Fruit fly (Drosophila melanogaster) whole organism, embryonic: Measurements from ENCODE around the gene MsrA.
A peak's percentile ranks its signal among the peaks of the same experiment; 100 is the strongest.

Source experiments
- Ada2b ChIP-seq: fragments of 200-800 bp; sonication (Bioruptor generic); IDR thresholded peaks from 2 replicates; pipeline ENCODE4 v1.3.6; 2022; ENCODE audit warnings: missing biosample characterization, missing genetic modification characterization
- Aef1 ChIP-seq: fragments of 200-800 bp; sonication (Bioruptor generic); IDR thresholded peaks from 3 replicates; pipeline ENCODE4 v1.3.6; 2022; ENCODE audit warnings: missing biosample characterization, missing genetic modification characterization
- C15 ChIP-seq: fragments of 200-800 bp; sonication (Bioruptor generic); IDR thresholded peaks from 3 replicates; pipeline ENCODE4 v1.3.6; 2022; ENCODE audit warnings: missing biosample characterization, missing genetic modification characterization
- CG12942 ChIP-seq: fragments of 200-800 bp; sonication (Bioruptor generic); optimal IDR thresholded peaks from 3 replicates; lab custom pipeline; 2016; ENCODE audit warnings: missing biosample characterization, missing genetic modification characterization
- CG14014 ChIP-seq: fragments of 200-800 bp; sonication (Bioruptor generic); IDR thresholded peaks from 2 replicates; pipeline ENCODE4 v1.3.6; 2022; ENCODE audit warnings: missing biosample characterization, missing genetic modification characterization
- CG15269 ChIP-seq: fragments of 200-800 bp; sonication (Bioruptor generic); optimal IDR thresholded peaks from 2 replicates; lab custom pipeline; 2018; ENCODE audit warnings: missing biosample characterization, mild to moderate bottlenecking, missing genetic modification characterization, moderate library complexity
- CG15696 ChIP-seq: fragments of 200-800 bp; sonication (Bioruptor generic); optimal IDR thresholded peaks from 2 replicates; lab custom pipeline; 2019; ENCODE audit warnings: missing biosample characterization, mild to moderate bottlenecking, missing genetic modification characterization, moderate library complexity
- CG18011 ChIP-seq: fragments of 200-800 bp; sonication (Bioruptor generic); optimal IDR thresholded peaks from 2 replicates; lab custom pipeline; 2017; ENCODE audit warnings: missing biosample characterization, missing genetic modification characterization, mild to moderate bottlenecking, moderate library complexity, missing genotype
- CG18619 ChIP-seq: fragments of 200-800 bp; sonication (Bioruptor generic); optimal IDR thresholded peaks from 3 replicates; lab custom pipeline; 2017; ENCODE audit warnings: missing biosample characterization, mild to moderate bottlenecking, missing genetic modification characterization
- CG2199 ChIP-seq: fragments of 200-800 bp; sonication (Bioruptor generic); IDR thresholded peaks from 3 replicates; pipeline ENCODE4 v1.3.6; 2022; ENCODE audit warnings: missing biosample characterization, missing genetic modification characterization
- CG2678 ChIP-seq: fragments of 200-800 bp; sonication (Bioruptor generic); optimal IDR thresholded peaks from 3 replicates; lab custom pipeline; 2019; ENCODE audit warnings: missing biosample characterization, mild to moderate bottlenecking, missing genetic modification characterization, moderate library complexity
- CG31388 ChIP-seq: fragments of 200-800 bp; sonication (Bioruptor generic); optimal IDR thresholded peaks from 2 replicates; lab custom pipeline; 2016; ENCODE audit warnings: missing biosample characterization, missing genetic modification characterization
- CG34376 ChIP-seq: fragments of 200-800 bp; sonication (Bioruptor generic); optimal IDR thresholded peaks from 2 replicates; lab custom pipeline; 2018; ENCODE audit warnings: missing biosample characterization, mild to moderate bottlenecking, missing genetic modification characterization
- CG34422 ChIP-seq: fragments of 200-800 bp; sonication (Bioruptor generic); IDR thresholded peaks from 3 replicates; pipeline ENCODE4 v1.3.6; 2022; ENCODE audit warnings: missing biosample characterization, missing genetic modification characterization
- CG4404 ChIP-seq: fragments of 200-800 bp; sonication (Bioruptor generic); IDR thresholded peaks from 2 replicates; pipeline ENCODE4 v1.3.6; 2022; ENCODE audit warnings: missing biosample characterization, missing genetic modification characterization
- CG4730 ChIP-seq: fragments of 200-800 bp; sonication (Bioruptor generic); IDR thresholded peaks from 2 replicates; pipeline ENCODE4 v1.3.6; 2022; ENCODE audit warnings: missing biosample characterization, missing genetic modification characterization
- CG4854 ChIP-seq: fragments of 200-800 bp; sonication (Bioruptor generic); optimal IDR thresholded peaks from 2 replicates; lab custom pipeline; 2016; ENCODE audit warnings: missing biosample characterization, missing genetic modification characterization, inconsistent platforms
- CG8290 ChIP-seq, 3 experiments: fragments of 200-800 bp; sonication (Bioruptor generic); optimal IDR thresholded peaks; 2 replicates each; lab custom pipeline; 2016 to 2019; ENCODE audit warnings: missing biosample characterization in 3 of 3, missing genetic modification characterization in 3 of 3, mild to moderate bottlenecking in 2 of 3, moderate library complexity in 1 of 3
- CG8388 ChIP-seq: fragments of 200-800 bp; sonication (Bioruptor generic); optimal IDR thresholded peaks from 2 replicates; lab custom pipeline; 2019; ENCODE audit warnings: missing biosample characterization, mild to moderate bottlenecking, missing genetic modification characterization, moderate library complexity
- Deaf1 ChIP-seq: fragments of 200-800 bp; optimal IDR thresholded peaks from 3 replicates; lab custom pipeline; 2019; ENCODE audit warnings: missing biosample characterization, mild to moderate bottlenecking, missing genetic modification characterization, moderate library complexity
- Dp ChIP-seq: fragments of 200-800 bp; sonication (Bioruptor generic); optimal IDR thresholded peaks from 2 replicates; lab custom pipeline; 2018; ENCODE audit warnings: missing biosample characterization, mild to moderate bottlenecking, missing genetic modification characterization, moderate library complexity
- Drgx ChIP-seq: fragments of 200-800 bp; sonication (Bioruptor generic); IDR thresholded peaks from 2 replicates; pipeline ENCODE4 v1.3.6; 2022; ENCODE audit warnings: missing biosample characterization, missing genetic modification characterization
- E2f2 ChIP-seq: fragments of 200-800 bp; sonication (Bioruptor generic); IDR thresholded peaks from 2 replicates; pipeline ENCODE4 v1.3.6; 2022; ENCODE audit warnings: missing biosample characterization, missing genetic modification characterization
- Gsc ChIP-seq: fragments of 200-800 bp; sonication (Bioruptor generic); IDR thresholded peaks from 2 replicates; pipeline ENCODE4 v1.3.6; 2022; ENCODE audit warnings: missing biosample characterization, missing genetic modification characterization
- H2.0 ChIP-seq: fragments of 200-800 bp; sonication (Bioruptor generic); IDR thresholded peaks from 2 replicates; pipeline ENCODE4 v1.3.6; 2022; ENCODE audit warnings: missing biosample characterization, missing genetic modification characterization
- Poxn ChIP-seq: fragments of 200-800 bp; sonication (Bioruptor generic); IDR thresholded peaks from 2 replicates; pipeline ENCODE4 v1.3.6; 2022; ENCODE audit warnings: missing biosample characterization, missing genetic modification characterization
- Scr ChIP-seq: fragments of 200-800 bp; sonication (Bioruptor generic); IDR thresholded peaks from 2 replicates; pipeline ENCODE4 v1.3.6; 2022; ENCODE audit warnings: missing biosample characterization, missing genetic modification characterization; ENCODE audit not compliant: partially characterized antibody
- Sry-δ ChIP-seq: fragments of 200-800 bp; sonication (Bioruptor generic); optimal IDR thresholded peaks from 2 replicates; lab custom pipeline; 2016; ENCODE audit warnings: missing biosample characterization, missing genetic modification characterization
- Vsx1 ChIP-seq: fragments of 200-800 bp; sonication (Bioruptor generic); optimal IDR thresholded peaks from 2 replicates; lab custom pipeline; 2017; ENCODE audit warnings: missing biosample characterization, mild to moderate bottlenecking, missing genetic modification characterization, missing genetic modification reagents
- ac ChIP-seq: fragments of 200-800 bp; sonication (Bioruptor generic); optimal IDR thresholded peaks from 3 replicates; lab custom pipeline; 2017; ENCODE audit warnings: missing biosample characterization, mild to moderate bottlenecking, missing genetic modification characterization
- amos ChIP-seq: fragments of 200-800 bp; sonication (Bioruptor generic); IDR thresholded peaks from 2 replicates; pipeline ENCODE4 v1.3.6; 2022; ENCODE audit warnings: missing biosample characterization, missing genetic modification characterization; ENCODE audit not compliant: partially characterized antibody
- aop ChIP-seq: fragments of 200-800 bp; sonication (Bioruptor generic); IDR thresholded peaks from 2 replicates; pipeline ENCODE4 v1.3.6; 2022; ENCODE audit warnings: missing biosample characterization, missing genetic modification characterization
- chif ChIP-seq, 2 experiments: fragments of 200-800 bp; sonication (Bioruptor generic); optimal IDR thresholded peaks; 3 replicates each; lab custom pipeline; 2016; ENCODE audit warnings: missing biosample characterization in 2 of 2, missing genetic modification characterization in 2 of 2
- ci ChIP-seq: fragments of 200-800 bp; sonication (Bioruptor generic); IDR thresholded peaks from 3 replicates; pipeline ENCODE4 v1.3.6; 2022; ENCODE audit warnings: missing biosample characterization, missing genetic modification characterization
- da ChIP-seq: fragments of 200-800 bp; sonication (Bioruptor generic); optimal IDR thresholded peaks from 2 replicates; lab custom pipeline; 2016; ENCODE audit warnings: missing biosample characterization, missing genetic modification characterization
- dimm ChIP-seq: fragments of 200-800 bp; sonication (Bioruptor generic); IDR thresholded peaks from 2 replicates; pipeline ENCODE4 v1.3.6; 2022; ENCODE audit warnings: missing biosample characterization, missing genetic modification characterization
- eve ChIP-seq, 2 experiments: fragments of >200 bp; optimal IDR thresholded peaks; 2 replicates each; lab custom pipeline; 2017; ENCODE audit warnings: missing biosample characterization in 2 of 2, missing genetic modification characterization in 2 of 2
- eyg ChIP-seq: fragments of 200-800 bp; sonication (Bioruptor generic); optimal IDR thresholded peaks from 3 replicates; lab custom pipeline; 2016; ENCODE audit warnings: missing biosample characterization, missing genetic modification characterization
- fru ChIP-seq: fragments of >200 bp; optimal IDR thresholded peaks from 2 replicates; lab custom pipeline; 2017
- mirr ChIP-seq: fragments of 200-800 bp; sonication (Bioruptor generic); optimal IDR thresholded peaks from 3 replicates; lab custom pipeline; 2018; ENCODE audit warnings: missing biosample characterization, mild to moderate bottlenecking, missing genetic modification characterization
- phol ChIP-seq: fragments of 200-800 bp; sonication (Bioruptor generic); optimal IDR thresholded peaks from 3 replicates; lab custom pipeline; 2018; ENCODE audit warnings: missing biosample characterization, mild to moderate bottlenecking, missing genetic modification characterization, moderate library complexity
- sd ChIP-seq: fragments of 200-800 bp; sonication (Bioruptor generic); optimal IDR thresholded peaks from 3 replicates; lab custom pipeline; 2018; ENCODE audit warnings: missing biosample characterization, mild to moderate bottlenecking, missing genetic modification characterization, moderate library complexity
- sima ChIP-seq: fragments of 200-800 bp; sonication (Bioruptor generic); optimal IDR thresholded peaks from 2 replicates; lab custom pipeline; 2016; ENCODE audit warnings: missing biosample characterization, missing genetic modification characterization
- slou ChIP-seq: fragments of 200-800 bp; sonication (Bioruptor generic); optimal IDR thresholded peaks from 3 replicates; lab custom pipeline; 2016; ENCODE audit warnings: missing biosample characterization, missing genetic modification characterization
- sug ChIP-seq: fragments of 200-800 bp; optimal IDR thresholded peaks from 2 replicates; lab custom pipeline; 2019; ENCODE audit warnings: missing biosample characterization, mild to moderate bottlenecking, missing genetic modification characterization, moderate library complexity
- tin ChIP-seq: fragments of 200-800 bp; sonication (Bioruptor generic); optimal IDR thresholded peaks from 3 replicates; lab custom pipeline; 2016; ENCODE audit warnings: missing biosample characterization, missing genetic modification characterization
- z ChIP-seq: fragments of 200-800 bp; sonication (Bioruptor generic); IDR thresholded peaks from 3 replicates; pipeline ENCODE4 v1.3.6; 2022; ENCODE audit warnings: missing biosample characterization, missing genetic modification characterization
- zfh1 ChIP-seq: fragments of 200-800 bp; sonication (Bioruptor generic); IDR thresholded peaks from 3 replicates; pipeline ENCODE4 v1.3.6; 2022; ENCODE audit warnings: missing biosample characterization, missing genetic modification characterization

The MsrA gene

DNA sequence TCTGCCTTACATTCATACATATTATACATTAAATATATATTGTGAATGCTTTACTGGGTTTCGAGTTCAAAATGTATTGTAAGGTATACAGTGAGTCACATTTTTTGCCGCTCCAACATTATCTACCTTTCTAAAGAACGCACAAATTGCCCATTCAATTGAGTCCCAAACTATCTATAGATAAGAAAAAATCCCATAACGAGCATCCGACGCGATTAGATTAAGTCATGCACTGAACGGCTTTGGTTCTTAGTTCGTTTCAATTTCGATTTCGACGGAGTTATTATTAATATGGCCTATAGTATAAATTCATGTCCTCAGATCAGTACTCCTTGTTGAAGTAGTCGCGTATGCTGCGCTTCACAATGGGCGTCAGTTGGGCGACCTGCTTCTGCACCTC is 6.7 kb downstream of the MsrA start (continued):
- TF ChIP-seq CG4404 (GFP tag; lab: Robert Waterston, UW) (no peak), sug (tag; lab: Kevin White, UChicago) (peak; percentile 9), mirr (peak; percentile 12), CG8290 (GFP tag; optimal IDR thresholded peaks at IDR 0.05; lab: Kevin White, UChicago) (no peak), CG8290 (tag; optimal IDR thresholded peaks at IDR 0.05; lab: Kevin White, UChicago) (peak in 1 of 2 experiments; percentile 25), CG4854 (no peak), CG12942 (no peak), CG15696 (tag; lab: Kevin White, UChicago) (peak; percentile 12), CG34376 (GFP tag; lab: Kevin White, UChicago) (peak; percentile 25), eyg (no peak), Gsc (GFP tag; lab: Robert Waterston, UW) (no peak), ci (GFP tag; lab: Robert Waterston, UW) (no peak), CG31388 (GFP tag; lab: Kevin White, UChicago) (no peak), CG4730 (GFP tag; lab: Robert Waterston, UW) (no peak), CG8388 (GFP tag; lab: Kevin White, UChicago) (peak; percentile 39), chif (GFP tag; optimal IDR thresholded peaks at IDR 0.05; lab: Kevin White, UChicago) (no peak), amos (GFP tag; lab: Robert Waterston, UW) (no peak), Poxn (GFP tag; lab: Robert Waterston, UW) (no peak), da (GFP tag; lab: Kevin White, UChicago) (no peak), E2f2 (no peak), Sry-δ (GFP tag; lab: Kevin White, UChicago) (no peak), ac (GFP tag; lab: Kevin White, UChicago) (no peak), Deaf1 (tag; lab: Kevin White, UChicago) (no peak), fru (lab: Kevin White, UChicago) (no peak), sd (peak; percentile 55), Dp (GFP tag; lab: Kevin White, UChicago) (no peak), CG34422 (no peak), z (GFP tag; lab: Robert Waterston, UW) (no peak), CG18011 (GFP tag; lab: Kevin White, UChicago) (no peak), CG18619 (GFP tag; lab: Kevin White, UChicago) (no peak), CG14014 (GFP tag; lab: Robert Waterston, UW) (no peak), eve (GFP tag; optimal IDR thresholded peaks at IDR 0.05; lab: Kevin White, UChicago) (peak in 1 of 2 experiments; percentile 33), tin (GFP tag; lab: Kevin White, UChicago) (no peak), slou (GFP tag; lab: Kevin White, UChicago) (no peak), Drgx (GFP tag; lab: Robert Waterston, UW) (no peak), zfh1 (0 out of 3 replicates have a peak, but pooled peaks have one; percentile 24), aop (GFP tag; lab: Robert Waterston, UW) (no peak), Vsx1 (GFP tag; lab: Kevin White, UChicago) (no peak), H2.0 (GFP tag; lab: Robert Waterston, UW) (0 out of 2 replicates have a peak, but pooled peaks have one; percentile 18), CG2199 (GFP tag; lab: Robert Waterston, UW) (peak; percentile 84; the same call in 2 of the 3 replicates), CG2678 (tag; lab: Kevin White, UChicago) (no peak), Scr (GFP tag; lab: Robert Waterston, UW) (no peak), CG15269 (tag; lab: Kevin White, UChicago) (no peak), phol (tag; lab: Kevin White, UChicago) (no peak), Ada2b (GFP tag; lab: Robert Waterston, UW) (no peak), sima (GFP tag; lab: Kevin White, UChicago) (no peak), Aef1 (no peak), C15 (GFP tag; lab: Robert Waterston, UW) (no peak), dimm (GFP tag; lab: Robert Waterston, UW) (no peak)
